Worm (Caenorhabditis elegans): ENCODE measurements around the gene cept-2.

cept-2 gene

DNA sequence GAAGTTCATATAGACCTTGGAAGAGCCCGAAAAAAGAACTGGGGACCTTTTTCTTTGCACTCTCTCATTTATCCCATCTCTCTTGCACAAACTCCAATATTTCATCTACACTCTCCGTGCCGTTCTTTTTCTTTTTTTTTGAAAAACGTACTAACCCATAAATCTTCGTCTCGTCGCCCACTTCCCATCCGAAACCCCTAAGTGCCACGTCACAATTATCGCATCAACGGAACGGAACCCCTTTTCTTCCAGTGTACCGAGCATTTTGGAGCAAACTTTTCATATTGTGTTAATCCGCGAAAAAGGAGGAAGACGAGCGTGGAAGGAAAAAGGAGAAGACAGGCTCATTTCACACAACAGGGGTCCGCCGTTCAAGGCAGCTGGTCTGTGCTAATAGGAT, 21.8 kb downstream of the cept-2 start:
- peak; percentile 63 for TF ChIP-seq crh-2 (tag; optimal IDR thresholded peaks at IDR 0.05)
- no peak for TF ChIP-seq sma-9 (GFP tag; optimal IDR thresholded peaks at IDR 0.05)
- no peak for TF ChIP-seq sma-9 (tag; optimal IDR thresholded peaks at IDR 0.05)
- TF ChIP-seq zag-1 (tag; optimal IDR thresholded peaks at IDR 0.05), result peak; percentile 4
- TF ChIP-seq mab-5 (tag; optimal IDR thresholded peaks at IDR 0.05), result peak; percentile 45

DNA sequence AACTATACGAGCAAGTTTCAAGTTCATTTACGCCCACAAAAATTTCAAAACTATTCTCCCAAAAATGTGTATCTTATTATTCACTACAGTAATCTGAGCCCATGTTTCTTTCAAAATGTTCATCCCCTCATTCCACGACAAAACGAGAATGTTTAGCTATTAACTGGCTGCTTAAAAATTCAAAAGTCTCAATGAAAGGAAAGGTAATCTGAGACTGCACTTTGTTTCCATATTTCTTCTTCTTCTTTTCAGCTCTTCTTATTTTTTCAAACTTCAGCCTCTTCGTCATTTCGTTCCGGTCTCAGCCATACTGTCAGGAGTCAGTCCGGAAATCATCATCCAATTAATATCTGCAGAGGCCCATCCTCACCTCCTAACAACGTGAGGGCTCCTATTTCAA, 25.2 kb downstream of the cept-2 start, which contains the start of gene unc-39:
Gene unc-39, plus strand, starts transcription at position 301 of the 400 bp plus-strand sequence.
- TF ChIP-seq zag-1 (tag; optimal IDR thresholded peaks at IDR 0.05) (no peak), R02D3.7 (tag; optimal IDR thresholded peaks at IDR 0.05) (no peak), ama-1 (optimal IDR thresholded peaks at IDR 0.05) (no peak), unc-39 (tag; optimal IDR thresholded peaks at IDR 0.05) (no peak), ceh-82 (tag; optimal IDR thresholded peaks at IDR 0.05) (no peak), peb-1 (tag; optimal IDR thresholded peaks at IDR 0.05) (no peak), blmp-1 (tag; optimal IDR thresholded peaks at IDR 0.05; ENCODE audit: insufficient read depth) (no peak), elt-1 (tag; optimal IDR thresholded peaks at IDR 0.05) (no peak), elt-3 (tag; optimal IDR thresholded peaks at IDR 0.05) (no peak), nhr-25 (tag; optimal IDR thresholded peaks at IDR 0.05) (no peak), lin-13 (GFP tag; optimal IDR thresholded peaks at IDR 0.05) (no peak), F13H6.1 (tag; optimal IDR thresholded peaks at IDR 0.05) (no peak), ztf-11 (tag; optimal IDR thresholded peaks at IDR 0.05) (no peak), dmd-4 (tag; optimal IDR thresholded peaks at IDR 0.05) (no peak), alr-1 (tag; optimal IDR thresholded peaks at IDR 0.05) (no peak), lsy-2 (tag; optimal IDR thresholded peaks at IDR 0.05) (no peak), mbf-1 (tag; optimal IDR thresholded peaks at IDR 0.05) (no peak)

DNA sequence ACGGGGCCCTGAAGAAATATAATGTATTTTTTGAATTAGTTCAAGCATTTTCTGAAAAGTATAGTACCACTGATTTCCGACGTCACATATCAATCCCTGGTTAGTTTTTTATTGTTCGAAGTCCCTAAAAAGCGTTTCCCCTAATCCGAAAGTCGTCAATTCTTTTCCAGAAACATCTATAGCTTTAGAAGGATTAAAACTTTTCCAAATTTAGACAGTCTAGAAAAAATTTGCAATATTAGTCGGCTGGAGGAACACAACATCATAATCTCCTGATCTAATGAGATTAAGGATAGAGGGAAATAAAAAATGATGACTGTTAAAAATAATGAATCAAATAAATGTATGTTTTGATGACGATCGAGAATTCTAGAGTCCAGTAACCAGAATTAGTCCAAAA, 30.5 kb downstream of the cept-2 start:
- TF ChIP-seq nhr-77 (tag; optimal IDR thresholded peaks at IDR 0.05) (no peak), ama-1 (optimal IDR thresholded peaks at IDR 0.05) (no peak), nhr-21 (tag; optimal IDR thresholded peaks at IDR 0.05) (no peak), alr-1 (tag; optimal IDR thresholded peaks at IDR 0.05) (no peak), egl-27 (tag; optimal IDR thresholded peaks at IDR 0.05) (no peak), C34F6.9 (tag; optimal IDR thresholded peaks at IDR 0.05) (no peak), Y55F3AM.14 (GFP tag; optimal IDR thresholded peaks at IDR 0.05) (no peak), mdl-1 (tag; optimal IDR thresholded peaks at IDR 0.05) (no peak), lin-13 (GFP tag; optimal IDR thresholded peaks at IDR 0.05) (no peak), snpc-4 (tag; optimal IDR thresholded peaks at IDR 0.05) (no peak), fos-1 (tag; optimal IDR thresholded peaks at IDR 0.05) (no peak), nhr-23 (tag; optimal IDR thresholded peaks at IDR 0.05) (no peak), dmd-4 (tag; optimal IDR thresholded peaks at IDR 0.05) (no peak), elt-3 (tag; optimal IDR thresholded peaks at IDR 0.05) (no peak), ztf-4 (tag; optimal IDR thresholded peaks at IDR 0.05) (no peak), unc-55 (GFP tag; optimal IDR thresholded peaks at IDR 0.05) (no peak), sma-3 (GFP tag; optimal IDR thresholded peaks at IDR 0.05) (no peak), mbf-1 (tag; optimal IDR thresholded peaks at IDR 0.05) (no peak), unc-39 (tag; optimal IDR thresholded peaks at IDR 0.05) (no peak), aly-2 (tag; optimal IDR thresholded peaks at IDR 0.05) (no peak)

- TF ChIP-seq gmeb-1 (tag; optimal IDR thresholded peaks at IDR 0.05), result no peak
- TF ChIP-seq skn-1 (tag; optimal IDR thresholded peaks at IDR 0.05), result no peak
- TF ChIP-seq lin-11 (tag; optimal IDR thresholded peaks at IDR 0.05), result no peak
- no peak for TF ChIP-seq nhr-237 (tag; optimal IDR thresholded peaks at IDR 0.05)
- TF ChIP-seq nhr-12 (tag; optimal IDR thresholded peaks at IDR 0.05), result no peak
- no peak for TF ChIP-seq nhr-21 (tag; optimal IDR thresholded peaks at IDR 0.05)
- no peak for TF ChIP-seq R02D3.7 (tag; optimal IDR thresholded peaks at IDR 0.05)
- no peak for TF ChIP-seq aly-2 (tag; optimal IDR thresholded peaks at IDR 0.05)
- no peak for TF ChIP-seq lin-13 (GFP tag; optimal IDR thresholded peaks at IDR 0.05)
- TF ChIP-seq ceh-16 (tag; optimal IDR thresholded peaks at IDR 0.05), result no peak
- TF ChIP-seq unc-39 (tag; optimal IDR thresholded peaks at IDR 0.05), result no peak
- TF ChIP-seq alr-1 (tag; optimal IDR thresholded peaks at IDR 0.05), result no peak
- TF ChIP-seq ztf-4 (tag; optimal IDR thresholded peaks at IDR 0.05), result no peak
- TF ChIP-seq Y55F3AM.14 (GFP tag; optimal IDR thresholded peaks at IDR 0.05), result no peak
- no peak for TF ChIP-seq nhr-25 (tag; optimal IDR thresholded peaks at IDR 0.05)
Observed at ce11 chrV:14378986-14379385, 31.4 kb downstream of the cept-2 start, which contains the start of gene npr-43. npr-43 (minus strand) TSS chrV:14379086.
